Worm (Caenorhabditis elegans) whole organism, young adult: Measurements from ENCODE around the gene ZK354.8.

ENCODE experiments used
- F39B2.1 ChIP-seq: fragments of 200-800 bp; sonication (Bioruptor generic); IDR thresholded peaks from 2 replicates; pipeline ENCODE4 v1.3.6; 2022; ENCODE audit warnings: missing genetic modification reagents, missing genetic modification characterization, missing compliant biosample characterization
- Y53F4B.3 ChIP-seq: fragments of 200-800 bp; sonication (Bioruptor generic); IDR thresholded peaks from 2 replicates; pipeline ENCODE4 v1.3.6; 2022; ENCODE audit warnings: missing genetic modification reagents, missing genetic modification characterization, missing compliant biosample characterization
- aptf-3 ChIP-seq: fragments of 200-800 bp; sonication (Bioruptor generic); IDR thresholded peaks from 2 replicates; pipeline ENCODE4 v1.3.6; 2022; ENCODE audit warnings: missing genetic modification characterization, missing compliant biosample characterization
- dpl-1 ChIP-seq: fragments of 150-350 bp; optimal IDR thresholded peaks from 2 replicates; lab custom pipeline; 2014; ENCODE audit warnings: missing biosample characterization, missing genetic modification reagents, missing genetic modification characterization
- lir-1 ChIP-seq: fragments of 200-800 bp; sonication (Bioruptor generic); conservative IDR thresholded peaks from 2 replicates; pipeline ENCODE4 v1.3.6; 2022; ENCODE audit warnings: missing genetic modification reagents, missing genetic modification characterization, missing compliant biosample characterization
- mel-28 ChIP-seq: sonication (generic microtip); optimal IDR thresholded peaks from 2 replicates; lab custom pipeline; 2016; ENCODE audit warnings: borderline replicate concordance, mild to moderate bottlenecking, missing genetic modification characterization, missing compliant biosample characterization
- mes-4 ChIP-seq: sonication (generic microtip); optimal IDR thresholded peaks from 2 replicates; lab custom pipeline; 2016; ENCODE audit warnings: missing genotype, missing genetic modification characterization, missing compliant biosample characterization
- nfya-1 ChIP-seq: sonication (generic microtip); optimal IDR thresholded peaks from 2 replicates; lab custom pipeline; 2017; ENCODE audit warnings: antibody characterized with exemption, missing compliant biosample characterization, missing genetic modification characterization, borderline replicate concordance; ENCODE audit not compliant: insufficient read depth
- nhr-90 ChIP-seq: sonication (generic microtip); optimal IDR thresholded peaks from 2 replicates; lab custom pipeline; 2016; ENCODE audit warnings: missing genotype, mild to moderate bottlenecking, missing genetic modification characterization, missing compliant biosample characterization
- snpc-1.3 ChIP-seq: sonication (generic microtip); optimal IDR thresholded peaks from 2 replicates; lab custom pipeline; 2017; ENCODE audit warnings: missing genetic modification characterization, mild to moderate bottlenecking, missing compliant biosample characterization, antibody characterized with exemption, moderate library complexity, missing genotype, missing genetic modification reagents; ENCODE audit not compliant: insufficient read depth
- snpc-4 ChIP-seq, 5 experiments: fragments of 150-350 bp in 1 of 5; sonication (generic microtip) in 4 of 5; optimal IDR thresholded peaks; 2 replicates each; lab custom pipeline; 2014 to 2018; ENCODE audit warnings: missing genetic modification characterization in 5 of 5, missing biosample characterization in 3 of 5, antibody characterized with exemption in 2 of 5, mild to moderate bottlenecking in 2 of 5, missing compliant biosample characterization in 2 of 5, missing genotype in 2 of 5, moderate library complexity in 2 of 5, missing genetic modification reagents in 1 of 5
- unc-130 ChIP-seq: sonication (generic microtip); optimal IDR thresholded peaks from 2 replicates; lab custom pipeline; 2016; ENCODE audit warnings: missing genetic modification reagents, missing genetic modification characterization, missing compliant biosample characterization
- unc-62 ChIP-seq: fragments of 150-350 bp; optimal IDR thresholded peaks from 2 replicates; lab custom pipeline; 2014; ENCODE audit warnings: missing biosample characterization, missing genetic modification reagents, missing genetic modification characterization

- TF ChIP-seq snpc-1.3 = no peak
- TF ChIP-seq F39B2.1 (GFP tag; lab: Robert Waterston, UW) = no peak
- no peak for TF ChIP-seq lir-1
- TF ChIP-seq nhr-90 (tag; lab: Kevin White, UChicago) = no peak
- TF ChIP-seq unc-62 (GFP tag; lab: Kevin White, UChicago) = no peak
- TF ChIP-seq mes-4 (tag; lab: Kevin White, UChicago) = no peak
- TF ChIP-seq mel-28 (tag; lab: Kevin White, UChicago) = no peak
- TF ChIP-seq dpl-1 = no peak
- TF ChIP-seq nfya-1 (tag; lab: Kevin White, UChicago) = no peak
- TF ChIP-seq Y53F4B.3 (GFP tag; lab: Robert Waterston, UW) = no peak
- TF ChIP-seq unc-130 (GFP tag; lab: Kevin White, UChicago) = no peak
- TF ChIP-seq aptf-3 (GFP tag; lab: Robert Waterston, UW) = no peak
- TF ChIP-seq snpc-4 (GFP tag; optimal IDR thresholded peaks at IDR 0.05; lab: Kevin White, UChicago) = no peak
- TF ChIP-seq snpc-4 (tag; optimal IDR thresholded peaks at IDR 0.05; lab: Kevin White, UChicago) = no peak
Measured at ce11 chrIV:5303030-5303429, 2.9 kb downstream of the ZK354.8 start, which contains the start of gene ZK354.7.
